Worm (Caenorhabditis elegans) whole organism, late embryonic: ENCODE results near the gene F55A11.7.

Experiments used
- C38D4.7 ChIP-seq: fragments of 200-800 bp; sonication (Bioruptor generic); optimal IDR thresholded peaks from 2 replicates; lab custom pipeline; 2018; ENCODE audit warnings: mild to moderate bottlenecking, missing genetic modification characterization, moderate library complexity, missing compliant biosample characterization
- ama-1 ChIP-seq: fragments of 150-350 bp; optimal IDR thresholded peaks from 2 replicates; lab custom pipeline; 2014
- ceh-34 ChIP-seq: sonication (generic microtip); optimal IDR thresholded peaks from 2 replicates; lab custom pipeline; 2016; ENCODE audit warnings: mild to moderate bottlenecking, missing genetic modification characterization, missing compliant biosample characterization
- fkh-10 ChIP-seq: fragments of 150-350 bp; optimal IDR thresholded peaks from 2 replicates; lab custom pipeline; 2014; ENCODE audit warnings: missing biosample characterization, missing genetic modification reagents, missing genetic modification characterization
- lin-11 ChIP-seq: fragments of 200-800 bp; sonication (Bioruptor generic); optimal IDR thresholded peaks from 2 replicates; lab custom pipeline; 2018; ENCODE audit warnings: mild to moderate bottlenecking, missing genetic modification characterization, missing compliant biosample characterization
- madf-2 ChIP-seq: sonication (generic microtip); optimal IDR thresholded peaks from 2 replicates; lab custom pipeline; 2017; ENCODE audit warnings: missing genetic modification characterization, missing compliant biosample characterization
- nfya-1 ChIP-seq: sonication (generic microtip); optimal IDR thresholded peaks from 2 replicates; lab custom pipeline; 2017; ENCODE audit warnings: missing genetic modification characterization, mild to moderate bottlenecking, missing compliant biosample characterization, antibody characterized with exemption, moderate library complexity
- pha-4 ChIP-seq: fragments of 150-350 bp; optimal IDR thresholded peaks from 2 replicates; lab custom pipeline; 2018; ENCODE audit warnings: missing biosample characterization, missing genetic modification reagents, missing genetic modification characterization
- sdc-2 ChIP-seq: sonication (generic microtip); optimal IDR thresholded peaks from 2 replicates; lab custom pipeline; 2016; ENCODE audit warnings: missing genotype, missing genetic modification characterization, missing compliant biosample characterization

ce11 chrV:11811921-11812320, 24.7 kb upstream of the F55A11.7 start, which contains the start of gene D2023.3:
- TF ChIP-seq nfya-1, result no peak
- no peak for TF ChIP-seq madf-2 (tag; lab: Kevin White, UChicago)
- no peak for TF ChIP-seq pha-4 (tag; lab: Kevin White, UChicago)
- TF ChIP-seq ama-1 (lab: Kevin White, UChicago), result no peak
- no peak for TF ChIP-seq lin-11 (tag; lab: Kevin White, UChicago)
- TF ChIP-seq C38D4.7 (GFP tag; lab: Kevin White, UChicago), result no peak
- no peak for TF ChIP-seq fkh-10 (GFP tag; lab: Kevin White, UChicago)
- TF ChIP-seq ceh-34 (tag; lab: Kevin White, UChicago), result no peak
- TF ChIP-seq sdc-2 (tag; lab: Kevin White, UChicago), result no peak
